Worm (Caenorhabditis elegans): ENCODE data around the gene cut-6.

cut-6 gene

DNA sequence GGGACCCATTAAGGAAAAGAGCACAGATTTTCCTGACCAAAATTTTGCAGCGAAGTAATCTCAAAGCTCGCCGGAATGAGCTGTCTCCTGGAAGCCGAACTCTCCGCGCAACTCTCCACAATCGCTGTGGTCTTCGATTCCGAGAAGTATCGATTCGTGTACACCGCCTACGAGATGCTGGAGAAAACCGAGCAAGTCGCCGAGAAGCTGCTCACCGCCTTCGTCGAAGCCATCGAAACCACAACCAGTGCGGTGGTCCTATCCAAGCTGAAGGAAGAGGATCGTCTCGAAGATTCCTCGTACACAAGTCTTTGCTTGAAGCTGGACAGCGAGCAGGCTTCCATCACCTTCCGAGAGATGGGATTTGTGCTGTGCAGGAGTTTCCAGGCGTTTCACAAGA is 40.4 kb upstream of the cut-6 start:
- TF ChIP-seq nhr-90 (tag; optimal IDR thresholded peaks at IDR 0.05; ENCODE audit: poor library complexity) (no peak), pqm-1 (tag; optimal IDR thresholded peaks at IDR 0.05) (no peak), fkh-8 (tag; optimal IDR thresholded peaks at IDR 0.05) (no peak), efl-1 (optimal IDR thresholded peaks at IDR 0.05) (no peak), efl-1 (GFP tag; optimal IDR thresholded peaks at IDR 0.05 in 1 of 2) (peak in 1 of 2 experiments; percentile 8)

DNA sequence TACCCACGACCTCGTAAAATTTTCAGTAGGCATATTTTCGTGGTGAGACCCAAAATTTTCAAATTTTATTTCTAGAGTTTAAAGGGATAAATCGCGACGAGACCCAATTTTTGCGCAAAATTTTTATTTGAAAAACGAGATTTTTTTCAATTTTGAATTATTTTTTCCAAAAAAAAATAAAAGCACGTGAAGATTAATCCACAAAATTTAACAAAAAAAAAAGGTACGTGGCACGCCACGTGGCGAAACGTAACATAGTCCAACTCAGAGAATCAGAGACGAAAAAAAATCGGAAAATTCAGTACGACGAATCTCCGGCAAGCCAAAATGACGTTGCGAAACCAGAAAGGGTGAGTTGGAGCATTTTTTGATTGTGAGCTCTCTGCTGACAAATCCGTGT is 36.1 kb upstream of the cut-6 start, which contains the start of gene C44B9.2:
Gene C44B9.2 (plus strand): TSS at position 301 of the 400 bp plus-strand sequence.
- TF ChIP-seq hlh-4 (tag; optimal IDR thresholded peaks at IDR 0.05) (no peak), tbx-2 (tag; optimal IDR thresholded peaks at IDR 0.05) (no peak), isw-1 (GFP tag; IDR thresholded peaks at IDR 0.05) (no peak), irx-1 (tag; optimal IDR thresholded peaks at IDR 0.05) (no peak), skn-1 (tag; optimal IDR thresholded peaks at IDR 0.05) (no peak), fos-1 (tag; optimal IDR thresholded peaks at IDR 0.05) (no peak), F16B12.6 (tag; optimal IDR thresholded peaks at IDR 0.05) (no peak), ceh-88 (GFP tag; IDR thresholded peaks at IDR 0.05) (no peak), nhr-47 (tag; optimal IDR thresholded peaks at IDR 0.05) (no peak), lin-35 (GFP tag; optimal IDR thresholded peaks at IDR 0.05) (no peak), ceh-90 (tag; optimal IDR thresholded peaks at IDR 0.05) (no peak)

DNA sequence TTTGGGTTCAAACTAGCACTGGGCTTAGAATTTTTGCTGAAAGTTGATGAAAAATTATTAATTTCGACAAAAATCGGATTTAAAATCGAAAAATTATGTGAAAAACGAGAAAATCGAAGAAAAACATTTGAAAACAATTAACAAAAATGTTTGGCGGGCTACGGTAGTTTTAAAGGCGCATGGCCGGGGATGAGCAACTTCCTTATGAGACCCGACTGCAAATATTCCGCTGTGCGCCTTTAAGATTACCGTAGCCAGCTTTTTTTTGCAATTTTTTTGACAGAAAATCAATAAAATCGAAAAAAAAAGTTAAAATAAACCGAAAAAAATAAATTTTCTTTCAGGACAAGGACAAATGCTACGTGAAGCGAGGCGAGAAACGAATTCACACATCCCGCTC is 33.7 kb upstream of the cut-6 start:
- TF ChIP-seq efl-1 (optimal IDR thresholded peaks at IDR 0.05) (no peak), efl-1 (GFP tag; optimal IDR thresholded peaks at IDR 0.05 in 1 of 2) (peak in 1 of 2 experiments; percentile 22), ztf-4 (tag; optimal IDR thresholded peaks at IDR 0.05) (no peak)

DNA sequence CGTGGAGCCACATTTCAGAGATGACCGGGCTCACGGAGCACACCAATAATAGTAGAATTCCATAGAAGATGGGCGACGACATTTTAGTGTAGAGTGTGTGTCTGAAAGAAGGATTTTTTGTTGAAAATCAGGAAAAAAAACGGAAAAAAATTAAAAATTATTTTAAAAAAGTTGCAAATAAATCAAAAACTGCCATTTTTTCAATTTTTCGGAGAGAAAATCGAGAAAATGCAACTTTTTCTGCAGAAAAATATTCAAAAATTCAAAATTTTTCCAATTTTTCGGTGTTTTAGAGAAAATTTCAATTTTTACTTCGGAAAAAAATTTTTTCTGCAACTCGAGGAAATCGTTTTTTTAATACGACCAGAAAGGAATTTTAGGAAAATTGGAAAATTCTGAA is 31.2 kb upstream of the cut-6 start, which contains the start of gene C44B9.3:
Gene C44B9.3 (minus strand): TSS at position 101 of the 400 bp plus-strand sequence.
- TF ChIP-seq xbp-1 (tag; optimal IDR thresholded peaks at IDR 0.05) (no peak), ceh-82 (tag; optimal IDR thresholded peaks at IDR 0.05) (no peak), fos-1 (tag; optimal IDR thresholded peaks at IDR 0.05) (no peak), efl-1 (optimal IDR thresholded peaks at IDR 0.05) (no peak), efl-1 (GFP tag; optimal IDR thresholded peaks at IDR 0.05 in 1 of 2) (peak in 1 of 2 experiments; percentile 12), swsn-7 (tag; optimal IDR thresholded peaks at IDR 0.05) (no peak), nhr-19 (GFP tag; conservative IDR thresholded peaks at IDR 0.05) (no peak)

DNA sequence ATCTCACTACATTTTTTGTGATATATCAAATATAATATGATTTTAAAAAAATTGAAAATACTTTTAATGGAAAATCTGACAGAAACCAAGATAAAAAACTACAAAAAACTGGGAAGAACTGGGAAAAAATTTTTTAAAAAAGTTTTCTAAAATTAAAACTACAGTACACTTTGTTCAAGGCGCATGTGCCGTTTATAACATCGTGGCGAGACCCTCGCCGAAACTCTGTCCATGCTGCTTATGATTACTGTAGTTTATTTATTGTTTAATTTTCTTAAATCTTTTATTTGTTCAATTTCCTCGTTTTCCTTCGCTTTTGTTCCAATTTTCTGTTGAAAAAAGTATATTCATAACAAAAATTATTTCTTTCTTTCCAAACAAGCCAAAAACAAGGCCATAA is 29.8 kb upstream of the cut-6 start, which contains the start of gene athp-1:
Gene athp-1 (plus strand): TSS at position 305 of the 400 bp plus-strand sequence.
- TF ChIP-seq lin-15B (tag; optimal IDR thresholded peaks at IDR 0.05) (no peak), nhr-19 (GFP tag; conservative IDR thresholded peaks at IDR 0.05) (no peak), nhr-47 (tag; optimal IDR thresholded peaks at IDR 0.05) (no peak), efl-3 (GFP tag; optimal IDR thresholded peaks at IDR 0.05) (no peak), ceh-90 (tag; optimal IDR thresholded peaks at IDR 0.05) (no peak), jun-1 (tag; optimal IDR thresholded peaks at IDR 0.05) (no peak), xbp-1 (tag; optimal IDR thresholded peaks at IDR 0.05) (no peak), sox-4 (tag; optimal IDR thresholded peaks at IDR 0.05) (no peak), nhr-85 (tag) (no peak), ets-5 (GFP tag; IDR thresholded peaks at IDR 0.05) (no peak), unc-30 (tag; optimal IDR thresholded peaks at IDR 0.05) (no peak), aly-2 (tag; optimal IDR thresholded peaks at IDR 0.05) (no peak), hlh-4 (tag; optimal IDR thresholded peaks at IDR 0.05) (no peak), nhr-90 (tag; optimal IDR thresholded peaks at IDR 0.05; ENCODE audit: poor library complexity) (no peak), tbx-2 (tag; optimal IDR thresholded peaks at IDR 0.05) (no peak), unc-98 (GFP tag; IDR thresholded peaks at IDR 0.05) (no peak), sptf-1 (tag; optimal IDR thresholded peaks at IDR 0.05) (no peak), C04F5.9 (tag; optimal IDR thresholded peaks at IDR 0.05) (no peak), swsn-7 (tag; optimal IDR thresholded peaks at IDR 0.05) (no peak), fkh-10 (GFP tag; optimal IDR thresholded peaks at IDR 0.05) (no peak)

DNA sequence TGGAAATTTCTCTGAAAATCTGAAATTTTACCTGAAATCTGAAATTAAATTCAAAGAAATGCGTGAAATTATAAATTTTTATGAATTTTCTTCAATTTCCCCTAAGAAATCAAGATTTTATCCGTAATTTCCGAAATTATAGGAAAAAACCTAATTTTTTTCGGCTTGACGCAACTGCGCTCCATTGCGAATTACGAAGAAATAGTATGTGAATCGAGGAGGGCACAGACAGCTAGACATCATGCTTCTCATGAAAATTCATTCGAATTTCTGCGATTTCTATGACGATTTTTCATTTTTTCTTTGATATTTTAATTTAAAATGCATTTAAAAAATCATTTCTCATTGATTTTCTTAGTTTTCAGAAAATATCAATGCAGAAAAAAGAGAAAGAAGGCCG is 29.3 kb upstream of the cut-6 start:
- peak; percentile 40 for TF ChIP-seq blmp-1 (tag; optimal IDR thresholded peaks at IDR 0.05)
- TF ChIP-seq mdl-1 (tag; optimal IDR thresholded peaks at IDR 0.05) = peak in 1 of 2 experiments; percentile 52
- peak; percentile 31 for TF ChIP-seq unc-130 (tag; optimal IDR thresholded peaks at IDR 0.05)
- TF ChIP-seq irx-1 (tag; optimal IDR thresholded peaks at IDR 0.05) = peak; percentile 73
- peak; percentile 17 for TF ChIP-seq nhr-237 (tag; optimal IDR thresholded peaks at IDR 0.05)
- TF ChIP-seq sptf-1 (tag; optimal IDR thresholded peaks at IDR 0.05) = no peak
- TF ChIP-seq alr-1 (tag; optimal IDR thresholded peaks at IDR 0.05; ENCODE audit: borderline replicate concordance) = no peak
- TF ChIP-seq mep-1 (tag; optimal IDR thresholded peaks at IDR 0.05) = peak; percentile 89
- TF ChIP-seq C16A3.4 (tag; optimal IDR thresholded peaks at IDR 0.05) = peak; percentile 59
- peak; percentile 74 for TF ChIP-seq lin-39 (tag; optimal IDR thresholded peaks at IDR 0.05)
- no peak for TF ChIP-seq ceh-63 (GFP tag; optimal IDR thresholded peaks at IDR 0.05)
- TF ChIP-seq unc-86 (tag; optimal IDR thresholded peaks at IDR 0.05) = peak; percentile 74
- TF ChIP-seq F16B12.6 (tag; optimal IDR thresholded peaks at IDR 0.05) = peak; percentile 53
- TF ChIP-seq isw-1 (GFP tag; IDR thresholded peaks at IDR 0.05) = peak; percentile 61
- no peak for TF ChIP-seq nhr-28 (tag; optimal IDR thresholded peaks at IDR 0.05)
- TF ChIP-seq nhr-11 (tag; optimal IDR thresholded peaks at IDR 0.05) = peak; percentile 58
